Worm (Caenorhabditis elegans) whole organism, late embryonic: ENCODE data around the gene K02D3.2.

Experiments used
- ama-1 ChIP-seq: fragments of 150-350 bp; optimal IDR thresholded peaks from 2 replicates; lab custom pipeline; 2014
- ceh-14 ChIP-seq: sonication (generic microtip); optimal IDR thresholded peaks from 2 replicates; lab custom pipeline; 2016; ENCODE audit warnings: missing genotype, missing genetic modification characterization, missing compliant biosample characterization
- ceh-18 ChIP-seq: sonication (generic microtip); optimal IDR thresholded peaks from 2 replicates; lab custom pipeline; 2016; ENCODE audit warnings: missing genetic modification characterization, missing compliant biosample characterization
- ceh-2 ChIP-seq: sonication (generic microtip); optimal IDR thresholded peaks from 2 replicates; lab custom pipeline; 2016; ENCODE audit warnings: missing genotype, missing genetic modification characterization, missing compliant biosample characterization
- ceh-30 ChIP-seq: fragments of 150-350 bp; optimal IDR thresholded peaks from 2 replicates; lab custom pipeline; 2014; ENCODE audit warnings: missing biosample characterization, missing genetic modification characterization
- hlh-13 ChIP-seq: fragments of 200-800 bp; sonication (Bioruptor generic); optimal IDR thresholded peaks from 2 replicates; lab custom pipeline; 2018; ENCODE audit warnings: mild to moderate bottlenecking, missing genetic modification characterization, missing compliant biosample characterization
- hlh-6 ChIP-seq: sonication (generic microtip); optimal IDR thresholded peaks from 2 replicates; lab custom pipeline; 2016; ENCODE audit warnings: missing genotype, missing genetic modification characterization, missing compliant biosample characterization
- lim-6 ChIP-seq: sonication (generic microtip); optimal IDR thresholded peaks from 2 replicates; lab custom pipeline; 2016; ENCODE audit warnings: missing genetic modification characterization, missing compliant biosample characterization
- lin-11 ChIP-seq: fragments of 200-800 bp; sonication (Bioruptor generic); optimal IDR thresholded peaks from 2 replicates; lab custom pipeline; 2018; ENCODE audit warnings: mild to moderate bottlenecking, missing genetic modification characterization, missing compliant biosample characterization
- nhr-11 ChIP-seq: fragments of 150-350 bp; optimal IDR thresholded peaks from 2 replicates; lab custom pipeline; 2014; ENCODE audit warnings: missing biosample characterization, missing genetic modification characterization
- odd-2 ChIP-seq: sonication (generic microtip); optimal IDR thresholded peaks from 2 replicates; lab custom pipeline; 2017; ENCODE audit warnings: antibody characterized with exemption, mild to moderate bottlenecking, missing genetic modification characterization, missing compliant biosample characterization
- ref-2 ChIP-seq: sonication (generic microtip); optimal IDR thresholded peaks from 2 replicates; lab custom pipeline; 2016; ENCODE audit warnings: missing genetic modification characterization, missing compliant biosample characterization
- sox-4 ChIP-seq: sonication (generic microtip); optimal IDR thresholded peaks from 2 replicates; lab custom pipeline; 2017; ENCODE audit warnings: mild to moderate bottlenecking, missing genetic modification characterization, inconsistent platforms, missing compliant biosample characterization
- unc-3 ChIP-seq, 2 experiments: fragments of 200-800 bp in 1 of 2; sonication (Bioruptor generic) in 1 of 2; sonication (generic microtip) in 1 of 2; conservative IDR thresholded peaks in 1 of 2; optimal IDR thresholded peaks in 1 of 2; 2 replicates each; pipeline versions ENCODE4 v1.3.6 to Lab custom; 2016 to 2022; ENCODE audit warnings: missing compliant biosample characterization in 2 of 2, missing genetic modification characterization in 2 of 2, missing genetic modification reagents in 1 of 2

DNA sequence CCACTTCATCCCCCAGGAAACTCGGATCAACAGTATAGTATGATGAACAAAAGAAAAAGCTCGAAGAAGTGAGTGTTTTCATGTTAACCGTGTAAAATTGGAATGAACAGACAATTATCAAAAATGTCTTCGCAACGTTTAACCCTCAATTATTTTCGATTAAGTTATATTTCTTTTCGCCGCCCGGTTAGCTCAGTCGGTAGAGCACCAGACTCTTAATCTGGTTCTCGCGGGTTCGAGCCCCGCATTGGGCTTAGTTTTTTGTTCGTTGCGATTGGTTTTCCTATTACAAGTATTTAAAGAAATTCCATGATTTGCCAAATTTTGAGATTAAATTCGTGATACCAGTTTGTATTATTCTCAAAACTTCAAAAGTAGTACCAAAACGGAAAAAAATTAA lies 17.9 kb upstream of the K02D3.2 start:
- TF ChIP-seq odd-2 (tag; lab: Kevin White, UChicago) (no peak), ceh-2 (no peak), unc-3 (GFP tag; conservative IDR thresholded peaks at IDR 0.05; lab: Robert Waterston, UW) (no peak), unc-3 (tag; optimal IDR thresholded peaks at IDR 0.05; lab: Kevin White, UChicago) (no peak), ceh-18 (tag; lab: Kevin White, UChicago) (no peak), sox-4 (no peak), hlh-6 (tag; lab: Kevin White, UChicago) (no peak), ref-2 (tag; lab: Kevin White, UChicago) (no peak), lim-6 (tag; lab: Kevin White, UChicago) (no peak), ama-1 (lab: Kevin White, UChicago) (no peak), nhr-11 (tag; lab: Kevin White, UChicago) (no peak), hlh-13 (GFP tag; lab: Kevin White, UChicago) (no peak), ceh-14 (tag; lab: Kevin White, UChicago) (no peak), lin-11 (tag; lab: Kevin White, UChicago) (no peak), ceh-30 (tag; lab: Kevin White, UChicago) (no peak)
